Fruit fly (Drosophila melanogaster): ENCODE measurements around the gene CG13305.

CG13305 gene

dm6 chr3L:8681896-8682550 is 35.4 kb upstream of the CG13305 start:
- TF ChIP-seq CG8301 (tag; optimal IDR thresholded peaks at IDR 0.05) (no peak), Snoo (tag; optimal IDR thresholded peaks at IDR 0.05) (no peak), Pif1A (GFP tag; optimal IDR thresholded peaks at IDR 0.05) (no peak), CG34367 (tag; optimal IDR thresholded peaks at IDR 0.05) (no peak), Ets98B (GFP tag; IDR thresholded peaks at IDR 0.05) (no peak), Pif1B (GFP tag; optimal IDR thresholded peaks at IDR 0.05) (no peak), D1 (tag; optimal IDR thresholded peaks at IDR 0.05) (no peak), CG14655 (GFP tag; optimal IDR thresholded peaks at IDR 0.05) (no peak), CG8159 (tag; optimal IDR thresholded peaks at IDR 0.05) (no peak), CG15710 (tag; optimal IDR thresholded peaks at IDR 0.05) (no peak), CG13204 (GFP tag; optimal IDR thresholded peaks at IDR 0.05) (no peak), CG12605 (GFP tag; IDR thresholded peaks at IDR 0.05) (no peak), rn (GFP tag; IDR thresholded peaks at IDR 0.05) (no peak), CG9948 (tag; optimal IDR thresholded peaks at IDR 0.05) (no peak), CG17806 (tag; optimal IDR thresholded peaks at IDR 0.05) (no peak), CG10348 (GFP tag; IDR thresholded peaks at IDR 0.05) (no peak)

- no peak for TF ChIP-seq CG8159 (tag; optimal IDR thresholded peaks at IDR 0.05)
- TF ChIP-seq EcR (GFP tag; optimal IDR thresholded peaks at IDR 0.05), result peak; percentile 8
These were observed 34.6 kb upstream of the CG13305 start for dm6 chr3L:8681271-8681670.

dm6 chr3L:8680353-8680752 is 33.7 kb upstream of the CG13305 start:
- TF ChIP-seq CG4496 (GFP tag; IDR thresholded peaks at IDR 0.05) (0 out of 3 replicates have a peak, but pooled peaks have one; percentile 12), gl (tag; optimal IDR thresholded peaks at IDR 0.05) (no peak), Ets98B (GFP tag; IDR thresholded peaks at IDR 0.05) (no peak)

dm6 chr3L:8677774-8678173 is 31.2 kb upstream of the CG13305 start:
- TF ChIP-seq CG32121 (GFP tag; IDR thresholded peaks at IDR 0.05) (no peak), CG34367 (tag; optimal IDR thresholded peaks at IDR 0.05) (no peak), CG9948 (tag; optimal IDR thresholded peaks at IDR 0.05) (no peak), gl (tag; optimal IDR thresholded peaks at IDR 0.05) (no peak), Pif1B (GFP tag; optimal IDR thresholded peaks at IDR 0.05) (no peak), Snoo (tag; optimal IDR thresholded peaks at IDR 0.05) (no peak), D1 (tag; optimal IDR thresholded peaks at IDR 0.05) (no peak), CG8301 (tag; optimal IDR thresholded peaks at IDR 0.05) (no peak), CG10348 (GFP tag; IDR thresholded peaks at IDR 0.05) (no peak), CG4496 (GFP tag; IDR thresholded peaks at IDR 0.05) (no peak)

- TF ChIP-seq CG17806 (tag; optimal IDR thresholded peaks at IDR 0.05), result no peak
- no peak for TF ChIP-seq rn (GFP tag; IDR thresholded peaks at IDR 0.05)
- TF ChIP-seq CG4496 (GFP tag; IDR thresholded peaks at IDR 0.05), result 0 out of 3 replicates have a peak, but pooled peaks have one; percentile 28
These were observed 29.9 kb upstream of the CG13305 start for dm6 chr3L:8676500-8676899.

dm6 chr3L:8675545-8676084 is 29.0 kb upstream of the CG13305 start, which contains the start of gene hry:
Gene hry, plus strand, starts transcription at chr3L:8675759.
- TF ChIP-seq D1 (tag; optimal IDR thresholded peaks at IDR 0.05) (no peak), CG13204 (GFP tag; optimal IDR thresholded peaks at IDR 0.05) (peak; percentile 99), CG32121 (GFP tag; IDR thresholded peaks at IDR 0.05) (peak; percentile 56; the same call in 1 of the 2 replicates), EcR (GFP tag; optimal IDR thresholded peaks at IDR 0.05) (peak; percentile 87), Pif1B (GFP tag; optimal IDR thresholded peaks at IDR 0.05) (peak; percentile 74), gl (tag; optimal IDR thresholded peaks at IDR 0.05) (peak; percentile 41), CG34367 (tag; optimal IDR thresholded peaks at IDR 0.05) (no peak), CG17806 (tag; optimal IDR thresholded peaks at IDR 0.05) (no peak), CG10348 (GFP tag; IDR thresholded peaks at IDR 0.05) (no peak), CG8159 (tag; optimal IDR thresholded peaks at IDR 0.05) (peak; percentile 21), CG4496 (GFP tag; IDR thresholded peaks at IDR 0.05) (peak; percentile 67; the same call in 2 of the 3 replicates), CG14655 (GFP tag; optimal IDR thresholded peaks at IDR 0.05) (peak; percentile 8), CG8301 (tag; optimal IDR thresholded peaks at IDR 0.05) (no peak), Ets98B (GFP tag; IDR thresholded peaks at IDR 0.05) (peak; percentile 56; the same call in 1 of the 2 replicates), Pif1A (GFP tag; optimal IDR thresholded peaks at IDR 0.05) (peak; percentile 56), Snoo (tag; optimal IDR thresholded peaks at IDR 0.05) (peak; percentile 59), rn (GFP tag; IDR thresholded peaks at IDR 0.05) (no peak), CG9948 (tag; optimal IDR thresholded peaks at IDR 0.05) (peak; percentile 13), CG15710 (tag; optimal IDR thresholded peaks at IDR 0.05) (peak; percentile 30), fd96Ca (GFP tag; IDR thresholded peaks at IDR 0.05) (peak; percentile 61; the same call in 1 of the 3 replicates), CG12605 (GFP tag; IDR thresholded peaks at IDR 0.05) (0 out of 2 replicates have a peak, but pooled peaks have one; percentile 31)

dm6 chr3L:8675029-8675544 is 28.5 kb upstream of the CG13305 start:
- TF ChIP-seq fd96Ca (GFP tag; IDR thresholded peaks at IDR 0.05) (no peak), CG34367 (tag; optimal IDR thresholded peaks at IDR 0.05) (no peak), EcR (GFP tag; optimal IDR thresholded peaks at IDR 0.05) (no peak), CG15710 (tag; optimal IDR thresholded peaks at IDR 0.05) (no peak), gl (tag; optimal IDR thresholded peaks at IDR 0.05) (no peak), Pif1B (GFP tag; optimal IDR thresholded peaks at IDR 0.05) (no peak), CG10348 (GFP tag; IDR thresholded peaks at IDR 0.05) (no peak), D1 (tag; optimal IDR thresholded peaks at IDR 0.05) (no peak), Pif1A (GFP tag; optimal IDR thresholded peaks at IDR 0.05) (no peak), CG4496 (GFP tag; IDR thresholded peaks at IDR 0.05) (no peak; the same call in 2 of the 3 replicates), CG8159 (tag; optimal IDR thresholded peaks at IDR 0.05) (no peak), CG14655 (GFP tag; optimal IDR thresholded peaks at IDR 0.05) (no peak), Snoo (tag; optimal IDR thresholded peaks at IDR 0.05) (no peak), CG12605 (GFP tag; IDR thresholded peaks at IDR 0.05) (no peak), rn (GFP tag; IDR thresholded peaks at IDR 0.05) (no peak)

Measured in whole organism, pupa.